Worm (Caenorhabditis elegans) whole organism, young adult: ENCODE results near the gene wdr-46.

Experiments
- B0019.2 ChIP-seq: fragments of 200-800 bp; sonication (Bioruptor generic); conservative IDR thresholded peaks from 2 replicates; pipeline ENCODE4 v1.3.6; 2022; ENCODE audit warnings: missing genetic modification reagents, missing genetic modification characterization, missing compliant biosample characterization
- B0035.1 ChIP-seq: sonication (generic microtip); optimal IDR thresholded peaks from 2 replicates; lab custom pipeline; 2016; ENCODE audit warnings: missing genetic modification characterization, mild to moderate bottlenecking, missing compliant biosample characterization, missing genotype, missing genetic modification reagents
- B0336.3 ChIP-seq: fragments of 200-800 bp; sonication (Bioruptor generic); IDR thresholded peaks from 2 replicates; pipeline ENCODE4 v1.3.6; 2022; ENCODE audit warnings: missing genetic modification characterization, missing compliant biosample characterization
- C17E4.6 ChIP-seq: fragments of 200-800 bp; sonication (Bioruptor generic); IDR thresholded peaks from 2 replicates; pipeline ENCODE4 v1.3.6; 2022; ENCODE audit warnings: missing genetic modification reagents, missing genetic modification characterization, missing compliant biosample characterization
- D2030.7 ChIP-seq: fragments of 200-800 bp; sonication (Bioruptor generic); IDR thresholded peaks from 2 replicates; pipeline ENCODE4 v1.3.6; 2022; ENCODE audit warnings: missing genetic modification reagents, missing genetic modification characterization, missing compliant biosample characterization
- F22D6.2 ChIP-seq: sonication (generic microtip); optimal IDR thresholded peaks from 2 replicates; lab custom pipeline; 2016; ENCODE audit warnings: mild to moderate bottlenecking, missing genetic modification characterization, missing compliant biosample characterization
- F52B5.7 ChIP-seq: sonication (generic microtip); optimal IDR thresholded peaks from 2 replicates; lab custom pipeline; 2016; ENCODE audit warnings: mild to moderate bottlenecking, missing genetic modification characterization, missing compliant biosample characterization
- F57C9.4 ChIP-seq: sonication (generic microtip); optimal IDR thresholded peaks from 2 replicates; lab custom pipeline; 2017; ENCODE audit warnings: mild to moderate bottlenecking, missing genetic modification characterization, missing compliant biosample characterization
- K12H6.12 ChIP-seq: fragments of 200-800 bp; sonication (Bioruptor generic); optimal IDR thresholded peaks from 2 replicates; lab custom pipeline; 2018; ENCODE audit warnings: mild to moderate bottlenecking, missing genetic modification characterization, missing compliant biosample characterization
- T26A5.8 ChIP-seq: sonication (generic microtip); optimal IDR thresholded peaks from 2 replicates; lab custom pipeline; 2016; ENCODE audit warnings: missing genetic modification characterization, missing compliant biosample characterization
- Y53F4B.3 ChIP-seq: fragments of 200-800 bp; sonication (Bioruptor generic); IDR thresholded peaks from 2 replicates; pipeline ENCODE4 v1.3.6; 2022; ENCODE audit warnings: missing genetic modification reagents, missing genetic modification characterization, missing compliant biosample characterization
- Y53G8AR.9 ChIP-seq: fragments of 200-800 bp; sonication (Bioruptor generic); conservative IDR thresholded peaks from 2 replicates; pipeline ENCODE4 v1.3.6; 2022; ENCODE audit warnings: missing genetic modification reagents, missing genetic modification characterization, missing compliant biosample characterization
- Y67H2A.10 ChIP-seq: fragments of 200-800 bp; sonication (Bioruptor generic); conservative IDR thresholded peaks from 2 replicates; pipeline ENCODE4 v1.3.6; 2022; ENCODE audit warnings: missing genetic modification reagents, missing genetic modification characterization, missing compliant biosample characterization
- Y95B8A.8 ChIP-seq: fragments of 200-800 bp; sonication (Bioruptor generic); IDR thresholded peaks from 2 replicates; pipeline ENCODE4 v1.3.6; 2022; ENCODE audit warnings: missing genetic modification reagents, missing genetic modification characterization, missing compliant biosample characterization
- ZK185.1 ChIP-seq: sonication (generic microtip); optimal IDR thresholded peaks from 2 replicates; lab custom pipeline; 2016; ENCODE audit warnings: mild to moderate bottlenecking, missing genetic modification characterization, missing compliant biosample characterization; ENCODE audit not compliant: poor library complexity, severe bottlenecking
- akir-1 ChIP-seq: fragments of 200-800 bp; sonication (Bioruptor generic); optimal IDR thresholded peaks from 2 replicates; lab custom pipeline; 2018; ENCODE audit warnings: mild to moderate bottlenecking, missing genetic modification characterization, moderate library complexity, missing compliant biosample characterization
- aptf-3 ChIP-seq: fragments of 200-800 bp; sonication (Bioruptor generic); IDR thresholded peaks from 2 replicates; pipeline ENCODE4 v1.3.6; 2022; ENCODE audit warnings: missing genetic modification characterization, missing compliant biosample characterization
- atf-7 ChIP-seq: sonication (generic microtip); optimal IDR thresholded peaks from 2 replicates; lab custom pipeline; 2017; ENCODE audit warnings: mild to moderate bottlenecking, missing genetic modification characterization, missing compliant biosample characterization
- attf-3 ChIP-seq: fragments of 200-800 bp; sonication (Bioruptor generic); conservative IDR thresholded peaks from 2 replicates; pipeline ENCODE4 v1.3.6; 2022; ENCODE audit warnings: missing genetic modification reagents, missing genetic modification characterization, missing compliant biosample characterization
- attf-6 ChIP-seq: fragments of 200-800 bp; sonication (Bioruptor generic); IDR thresholded peaks from 2 replicates; pipeline ENCODE4 v1.3.6; 2022; ENCODE audit warnings: missing genetic modification reagents, missing genetic modification characterization, missing compliant biosample characterization
- bed-1 ChIP-seq: fragments of 200-800 bp; sonication (Bioruptor generic); IDR thresholded peaks from 2 replicates; pipeline ENCODE4 v1.3.6; 2022; ENCODE audit warnings: missing genetic modification reagents, missing genetic modification characterization, missing compliant biosample characterization
- cebp-2 ChIP-seq: fragments of 200-800 bp; sonication (Bioruptor generic); IDR thresholded peaks from 2 replicates; pipeline ENCODE4 v1.3.6; 2022; ENCODE audit warnings: missing genetic modification characterization, missing compliant biosample characterization
- ceh-100 ChIP-seq: fragments of 200-800 bp; sonication (Bioruptor generic); IDR thresholded peaks from 2 replicates; pipeline ENCODE4 v1.3.6; 2022; ENCODE audit warnings: missing genetic modification reagents, missing genetic modification characterization, missing compliant biosample characterization
- ceh-40 ChIP-seq: fragments of 200-800 bp; sonication (Bioruptor generic); IDR thresholded peaks from 2 replicates; pipeline ENCODE4 v1.3.6; 2022; ENCODE audit warnings: missing genetic modification characterization, missing compliant biosample characterization
- ceh-79 ChIP-seq: sonication (generic microtip); optimal IDR thresholded peaks from 2 replicates; lab custom pipeline; 2017; ENCODE audit warnings: mild to moderate bottlenecking, missing genetic modification characterization, missing compliant biosample characterization
- ceh-91 ChIP-seq: fragments of 200-800 bp; sonication (Bioruptor generic); IDR thresholded peaks from 2 replicates; pipeline ENCODE4 v1.3.6; 2022; ENCODE audit warnings: missing genetic modification reagents, missing genetic modification characterization, missing compliant biosample characterization
- dpff-1 ChIP-seq: sonication (generic microtip); optimal IDR thresholded peaks from 2 replicates; lab custom pipeline; 2017; ENCODE audit warnings: mild to moderate bottlenecking, missing genetic modification characterization, missing compliant biosample characterization
- efl-1 ChIP-seq: fragments of 150-350 bp; optimal IDR thresholded peaks from 2 replicates; lab custom pipeline; 2014; ENCODE audit warnings: missing biosample characterization, missing genetic modification reagents, missing genetic modification characterization
- gei-17 ChIP-seq: fragments of 200-800 bp; sonication (Bioruptor generic); optimal IDR thresholded peaks from 2 replicates; lab custom pipeline; 2018; ENCODE audit warnings: mild to moderate bottlenecking, missing genetic modification characterization, missing compliant biosample characterization
- him-1 ChIP-seq: sonication (generic microtip); optimal IDR thresholded peaks from 2 replicates; lab custom pipeline; 2016; ENCODE audit warnings: missing genotype, missing genetic modification reagents, missing genetic modification characterization, missing compliant biosample characterization
- hmg-20 ChIP-seq: fragments of 200-800 bp; sonication (Bioruptor generic); IDR thresholded peaks from 2 replicates; pipeline ENCODE4 v1.3.6; 2022; ENCODE audit warnings: missing genetic modification reagents, missing genetic modification characterization, missing compliant biosample characterization
- lag-1 ChIP-seq: fragments of 200-800 bp; sonication (Bioruptor generic); IDR thresholded peaks from 2 replicates; pipeline ENCODE4 v1.3.6; 2022; ENCODE audit warnings: missing genetic modification reagents, missing genetic modification characterization, missing compliant biosample characterization
- lin-54 ChIP-seq: fragments of 200-800 bp; sonication (Bioruptor generic); optimal IDR thresholded peaks from 2 replicates; lab custom pipeline; 2018; ENCODE audit warnings: mild to moderate bottlenecking, missing genetic modification characterization, missing compliant biosample characterization
- lsl-1 ChIP-seq: fragments of 200-800 bp; sonication (Bioruptor generic); optimal IDR thresholded peaks from 2 replicates; lab custom pipeline; 2018; ENCODE audit warnings: mild to moderate bottlenecking, missing genetic modification characterization, moderate library complexity, missing compliant biosample characterization
- lsy-27 ChIP-seq: sonication (generic microtip); optimal IDR thresholded peaks from 2 replicates; lab custom pipeline; 2017; ENCODE audit warnings: missing genetic modification characterization, mild to moderate bottlenecking, missing compliant biosample characterization, antibody characterized with exemption, missing genotype, borderline replicate concordance; ENCODE audit not compliant: insufficient read depth
- nhr-179 ChIP-seq: sonication (generic microtip); optimal IDR thresholded peaks from 2 replicates; lab custom pipeline; 2016; ENCODE audit warnings: mild to moderate bottlenecking, missing genetic modification characterization, missing compliant biosample characterization
- nhr-27 ChIP-seq: fragments of 200-800 bp; sonication (Bioruptor generic); optimal IDR thresholded peaks from 2 replicates; lab custom pipeline; 2018; ENCODE audit warnings: mild to moderate bottlenecking, missing genetic modification characterization, moderate library complexity, missing compliant biosample characterization
- rec-8 ChIP-seq, 2 experiments: sonication (generic microtip); optimal IDR thresholded peaks; 2 replicates each; lab custom pipeline; 2016; ENCODE audit warnings: mild to moderate bottlenecking in 2 of 2, missing genetic modification characterization in 2 of 2, missing genetic modification reagents in 2 of 2, missing genotype in 2 of 2, missing biosample characterization in 1 of 2, missing compliant biosample characterization in 1 of 2, moderate library complexity in 1 of 2
- repo-1 ChIP-seq: sonication (generic microtip); optimal IDR thresholded peaks from 2 replicates; lab custom pipeline; 2017; ENCODE audit warnings: mild to moderate bottlenecking, missing genetic modification characterization, missing compliant biosample characterization
- snpc-1.1 ChIP-seq: sonication (generic microtip); optimal IDR thresholded peaks from 2 replicates; lab custom pipeline; 2017; ENCODE audit warnings: missing genetic modification characterization, mild to moderate bottlenecking, missing compliant biosample characterization, antibody characterized with exemption, moderate library complexity, missing genotype, missing genetic modification reagents; ENCODE audit not compliant: insufficient read depth
- snpc-1.3 ChIP-seq: sonication (generic microtip); optimal IDR thresholded peaks from 2 replicates; lab custom pipeline; 2017; ENCODE audit warnings: missing genetic modification characterization, mild to moderate bottlenecking, missing compliant biosample characterization, antibody characterized with exemption, moderate library complexity, missing genotype, missing genetic modification reagents; ENCODE audit not compliant: insufficient read depth
- snpc-4 ChIP-seq, 5 experiments: fragments of 150-350 bp in 1 of 5; sonication (generic microtip) in 4 of 5; optimal IDR thresholded peaks; 2 replicates each; lab custom pipeline; 2014 to 2018; ENCODE audit warnings: missing genetic modification characterization in 5 of 5, missing biosample characterization in 3 of 5, antibody characterized with exemption in 2 of 5, mild to moderate bottlenecking in 2 of 5, missing compliant biosample characterization in 2 of 5, missing genotype in 2 of 5, moderate library complexity in 2 of 5, missing genetic modification reagents in 1 of 5
- somi-1 ChIP-seq: fragments of 200-800 bp; sonication (Bioruptor generic); optimal IDR thresholded peaks from 2 replicates; lab custom pipeline; 2018; ENCODE audit warnings: mild to moderate bottlenecking, missing genetic modification characterization, missing compliant biosample characterization
- tbp1 ChIP-seq: fragments of 200-800 bp; sonication (Bioruptor generic); optimal IDR thresholded peaks from 2 replicates; lab custom pipeline; 2018; ENCODE audit warnings: mild to moderate bottlenecking, missing genetic modification characterization, missing compliant biosample characterization
- xnd-1 ChIP-seq: sonication (generic microtip); optimal IDR thresholded peaks from 2 replicates; lab custom pipeline; 2016; ENCODE audit warnings: missing genotype, missing genetic modification reagents, missing genetic modification characterization, missing compliant biosample characterization
- zfh-2 ChIP-seq: fragments of 200-800 bp; sonication (Bioruptor generic); conservative IDR thresholded peaks from 2 replicates; pipeline ENCODE4 v1.3.6; 2022; ENCODE audit warnings: missing genetic modification reagents, missing genetic modification characterization, missing compliant biosample characterization
- ztf-28 ChIP-seq: fragments of 200-800 bp; sonication (Bioruptor generic); IDR thresholded peaks from 2 replicates; pipeline ENCODE4 v1.3.6; 2022; ENCODE audit warnings: missing genetic modification reagents, missing genetic modification characterization, missing compliant biosample characterization
- ztf-3 ChIP-seq: fragments of 200-800 bp; sonication (Bioruptor generic); optimal IDR thresholded peaks from 2 replicates; lab custom pipeline; 2018; ENCODE audit warnings: mild to moderate bottlenecking, missing genetic modification characterization, missing compliant biosample characterization

Gene wdr-46

DNA sequence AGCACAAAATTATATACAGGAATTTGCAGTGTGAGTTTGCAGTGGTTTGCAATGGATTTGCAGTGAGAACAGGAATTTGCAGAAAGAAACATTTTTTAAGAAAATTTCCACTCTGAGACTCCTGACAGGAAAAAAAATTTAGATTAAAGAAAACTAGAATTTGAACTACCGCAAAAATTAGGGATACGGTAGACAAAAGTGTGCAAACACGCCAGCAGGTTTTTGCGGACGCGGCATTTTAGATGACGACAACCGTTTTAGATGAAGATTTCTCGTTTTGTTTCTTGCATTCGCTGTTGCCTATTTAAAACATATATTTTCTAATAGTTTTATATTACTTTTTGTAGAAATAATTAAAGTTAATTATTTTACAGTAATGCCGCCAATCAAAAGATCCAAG lies at the start of gene wdr-46:
TSS of gene wdr-46 (plus strand) at position 375 of the 400 bp plus-strand sequence.
- TF ChIP-seq F57C9.4 (tag; lab: Kevin White, UChicago) (no peak), B0336.3 (GFP tag; lab: Robert Waterston, UW) (no peak), attf-6 (GFP tag; lab: Robert Waterston, UW) (peak; percentile 61; the same call in 1 of the 2 replicates), cebp-2 (GFP tag; lab: Robert Waterston, UW) (no peak), Y67H2A.10 (GFP tag; lab: Robert Waterston, UW) (no peak), dpff-1 (tag; lab: Kevin White, UChicago) (no peak), aptf-3 (GFP tag; lab: Robert Waterston, UW) (no peak), ZK185.1 (tag; lab: Kevin White, UChicago) (peak; percentile 42), xnd-1 (tag; lab: Kevin White, UChicago) (no peak), attf-3 (GFP tag; lab: Robert Waterston, UW) (no peak), ceh-100 (GFP tag; lab: Robert Waterston, UW) (peak; percentile 17; the same call in 1 of the 2 replicates), lag-1 (GFP tag; lab: Robert Waterston, UW) (no peak), ceh-91 (GFP tag; lab: Robert Waterston, UW) (no peak), ztf-3 (GFP tag; lab: Kevin White, UChicago) (no peak), ztf-28 (no peak), F22D6.2 (tag; lab: Kevin White, UChicago) (no peak), ceh-79 (tag; lab: Kevin White, UChicago) (no peak), nhr-27 (tag; lab: Kevin White, UChicago) (no peak), F52B5.7 (tag; lab: Kevin White, UChicago) (no peak), nhr-179 (tag; lab: Kevin White, UChicago) (no peak), T26A5.8 (tag; lab: Kevin White, UChicago) (no peak), gei-17 (GFP tag; lab: Kevin White, UChicago) (peak; percentile 20), C17E4.6 (GFP tag; lab: Robert Waterston, UW) (0 out of 2 replicates have a peak, but pooled peaks have one; percentile 7), bed-1 (GFP tag; lab: Robert Waterston, UW) (no peak), ceh-40 (no peak), efl-1 (GFP tag; lab: Kevin White, UChicago) (peak; percentile 84), lsy-27 (tag; lab: Kevin White, UChicago) (no peak), B0035.1 (tag; lab: Kevin White, UChicago) (no peak), snpc-1.1 (tag; lab: Kevin White, UChicago) (no peak), hmg-20 (GFP tag; lab: Robert Waterston, UW) (no peak), snpc-1.3 (tag; lab: Kevin White, UChicago) (no peak), lin-54 (peak; percentile 97), repo-1 (tag; lab: Kevin White, UChicago) (no peak), B0019.2 (GFP tag; lab: Robert Waterston, UW) (no peak), lsl-1 (GFP tag; lab: Kevin White, UChicago) (peak; percentile 86), Y53F4B.3 (no peak), D2030.7 (0 out of 2 replicates have a peak, but pooled peaks have one; percentile 26), him-1 (tag; lab: Kevin White, UChicago) (peak; percentile 60), snpc-4 (GFP tag; optimal IDR thresholded peaks at IDR 0.05; lab: Kevin White, UChicago) (no peak), snpc-4 (tag; optimal IDR thresholded peaks at IDR 0.05; lab: Kevin White, UChicago) (peak in 3 of 4 experiments; percentile 11 to 57 (median 21)), tbp1 (GFP tag; lab: Kevin White, UChicago) (peak; percentile 61), somi-1 (GFP tag; lab: Kevin White, UChicago) (no peak), zfh-2 (GFP tag; lab: Robert Waterston, UW) (no peak), akir-1 (GFP tag; lab: Kevin White, UChicago) (no peak), atf-7 (tag; lab: Kevin White, UChicago) (no peak), rec-8 (tag; optimal IDR thresholded peaks at IDR 0.05; lab: Kevin White, UChicago) (no peak), Y53G8AR.9 (GFP tag; lab: Robert Waterston, UW) (peak; percentile 46; the same call in 1 of the 2 replicates), K12H6.12 (no peak), Y95B8A.8 (no peak)
